Fruit fly (Drosophila melanogaster): Measurements from ENCODE around the gene CG31467.

Gene CG31467

DNA sequence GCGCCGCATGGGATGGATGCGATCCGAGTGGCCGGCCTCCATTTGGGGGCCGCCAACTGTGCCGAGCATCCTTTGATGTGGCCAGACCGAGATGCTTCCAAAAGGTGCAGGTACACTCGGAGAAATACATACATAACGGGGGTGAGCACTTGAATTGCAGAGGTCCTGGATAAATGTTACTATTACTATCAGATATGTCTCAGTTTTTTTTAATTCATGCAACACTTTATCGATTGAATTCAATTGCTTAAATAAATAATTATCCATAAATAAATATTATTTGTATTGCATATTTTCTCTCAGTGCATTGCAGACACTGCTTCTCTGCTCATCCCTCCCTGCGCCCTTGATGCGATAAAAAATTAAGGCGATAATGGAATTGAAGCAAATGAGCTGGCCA, 45.6 kb downstream of the CG31467 start:
- peak; percentile 69 for TF ChIP-seq rgr (GFP tag; optimal IDR thresholded peaks at IDR 0.05)
- peak; percentile 46 for TF ChIP-seq dmrt93B (GFP tag; optimal IDR thresholded peaks at IDR 0.05)
- TF ChIP-seq Hnf4 (GFP tag; optimal IDR thresholded peaks at IDR 0.05), result peak; percentile 33
- no peak for TF ChIP-seq Vsx2 (GFP tag; optimal IDR thresholded peaks at IDR 0.05; ENCODE audit: partially characterized antibody)
- TF ChIP-seq foxo (GFP tag; optimal IDR thresholded peaks at IDR 0.05), result peak in 1 of 2 experiments; percentile 75
- TF ChIP-seq CG9705 (GFP tag; optimal IDR thresholded peaks at IDR 0.05), result peak; percentile 27
- TF ChIP-seq OdsH (GFP tag; optimal IDR thresholded peaks at IDR 0.05), result peak; percentile 72
- no peak for TF ChIP-seq Hr78 (GFP tag; optimal IDR thresholded peaks at IDR 0.05)
- peak; percentile 67 for TF ChIP-seq h (GFP tag; optimal IDR thresholded peaks at IDR 0.05)
- TF ChIP-seq br (GFP tag; optimal IDR thresholded peaks at IDR 0.05), result peak; percentile 32
- TF ChIP-seq Abd-B (GFP tag; optimal IDR thresholded peaks at IDR 0.05), result no peak
- TF ChIP-seq fru (GFP tag; optimal IDR thresholded peaks at IDR 0.05), result peak; percentile 70
- TF ChIP-seq sv (GFP tag; optimal IDR thresholded peaks at IDR 0.05), result no peak
- TF ChIP-seq Jra (GFP tag; optimal IDR thresholded peaks at IDR 0.05), result no peak
- TF ChIP-seq CrebA (GFP tag; optimal IDR thresholded peaks at IDR 0.05; ENCODE audit: borderline replicate concordance), result no peak
- peak; percentile 52 for TF ChIP-seq ey (GFP tag; optimal IDR thresholded peaks at IDR 0.05)
- TF ChIP-seq Sp1 (GFP tag; optimal IDR thresholded peaks at IDR 0.05), result peak; percentile 72
- peak; percentile 35 for TF ChIP-seq woc (GFP tag; optimal IDR thresholded peaks at IDR 0.05)
- peak; percentile 72 for TF ChIP-seq HLH106 (tag; optimal IDR thresholded peaks at IDR 0.05)
- TF ChIP-seq pan (optimal IDR thresholded peaks at IDR 0.05), result no peak
- peak; percentile 51 for TF ChIP-seq psq (GFP tag; optimal IDR thresholded peaks at IDR 0.05)
- TF ChIP-seq sage (GFP tag; optimal IDR thresholded peaks at IDR 0.05), result peak; percentile 42
- no peak for TF ChIP-seq jim (GFP tag; optimal IDR thresholded peaks at IDR 0.05)

DNA sequence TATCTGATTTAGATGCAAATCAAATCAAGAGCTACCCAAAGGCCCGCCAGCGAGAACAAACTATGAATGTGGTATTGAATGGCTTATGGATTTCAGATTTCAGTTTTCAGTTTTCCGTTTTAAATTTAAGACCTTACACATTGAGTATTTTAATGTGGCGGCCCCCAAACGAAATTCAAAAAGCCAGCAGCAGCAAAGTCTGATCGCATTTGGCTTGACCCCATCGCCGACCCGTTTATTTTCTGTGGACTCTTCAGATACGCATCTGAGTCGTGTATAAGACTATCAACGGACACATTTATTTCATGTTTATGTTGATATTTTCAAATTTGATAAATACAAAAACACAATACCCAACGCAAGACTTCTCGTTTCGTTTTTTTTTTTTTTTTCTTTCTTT, 47.1 kb downstream of the CG31467 start:
- TF ChIP-seq GATAd (GFP tag; optimal IDR thresholded peaks at IDR 0.05) (no peak), jim (GFP tag; optimal IDR thresholded peaks at IDR 0.05) (no peak), usp (GFP tag; optimal IDR thresholded peaks at IDR 0.05) (no peak), Dfd (GFP tag; optimal IDR thresholded peaks at IDR 0.05) (no peak), Vsx2 (GFP tag; optimal IDR thresholded peaks at IDR 0.05; ENCODE audit: partially characterized antibody) (no peak), sage (GFP tag; optimal IDR thresholded peaks at IDR 0.05) (no peak), CG9705 (GFP tag; optimal IDR thresholded peaks at IDR 0.05) (no peak), ey (GFP tag; optimal IDR thresholded peaks at IDR 0.05) (no peak)

DNA sequence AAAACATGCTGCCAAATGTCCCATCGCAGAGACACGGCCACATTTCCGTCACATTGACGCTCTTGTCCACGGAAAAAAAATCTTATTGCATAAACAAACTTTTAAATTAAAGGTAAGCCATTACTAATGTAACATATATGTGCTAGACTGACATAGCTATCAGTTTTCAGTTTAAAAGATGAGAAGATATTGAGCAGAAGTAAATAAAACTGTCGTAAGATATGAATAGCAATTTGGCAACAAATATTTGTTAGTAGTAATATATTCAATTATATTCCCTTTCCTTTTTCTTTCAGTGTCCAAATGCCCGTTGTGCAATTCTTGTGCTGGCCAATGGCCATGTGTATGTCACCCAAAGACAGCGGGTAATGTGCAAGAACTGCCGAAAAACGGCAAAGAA, 47.9 kb downstream of the CG31467 start:
- TF ChIP-seq fru (GFP tag; optimal IDR thresholded peaks at IDR 0.05) (peak; percentile 10), OdsH (GFP tag; optimal IDR thresholded peaks at IDR 0.05) (peak; percentile 17), h (GFP tag; optimal IDR thresholded peaks at IDR 0.05) (peak; percentile 26), HLH106 (tag; optimal IDR thresholded peaks at IDR 0.05) (peak; percentile 25), CrebA (GFP tag; optimal IDR thresholded peaks at IDR 0.05; ENCODE audit: borderline replicate concordance) (no peak), lola (GFP tag; optimal IDR thresholded peaks at IDR 0.05) (no peak), foxo (GFP tag; optimal IDR thresholded peaks at IDR 0.05) (peak in 1 of 2 experiments; percentile 30), pan (optimal IDR thresholded peaks at IDR 0.05) (no peak)

DNA sequence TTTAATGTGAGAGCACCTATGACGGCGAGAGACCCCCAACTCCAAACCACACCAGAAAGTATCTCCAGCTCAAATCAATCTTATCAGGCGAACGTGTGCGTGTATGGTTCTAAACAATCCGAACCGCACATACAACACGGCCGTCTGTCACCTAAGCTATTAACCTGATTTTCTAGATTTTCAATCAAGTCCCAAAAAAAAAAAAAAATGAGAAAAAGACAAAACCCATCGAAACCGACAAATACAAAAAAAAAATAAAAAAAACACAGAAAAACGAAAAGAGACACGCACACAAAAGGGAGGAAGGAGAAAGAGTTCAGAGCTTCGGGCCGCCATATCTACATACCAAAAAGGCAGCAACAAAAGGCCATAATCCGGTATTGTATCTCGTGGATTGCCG, 50.1 kb downstream of the CG31467 start:
- TF ChIP-seq brk (GFP tag; optimal IDR thresholded peaks at IDR 0.05) (no peak), dmrt93B (GFP tag; optimal IDR thresholded peaks at IDR 0.05) (no peak), HLH106 (tag; optimal IDR thresholded peaks at IDR 0.05) (no peak), h (GFP tag; optimal IDR thresholded peaks at IDR 0.05) (no peak)

DNA sequence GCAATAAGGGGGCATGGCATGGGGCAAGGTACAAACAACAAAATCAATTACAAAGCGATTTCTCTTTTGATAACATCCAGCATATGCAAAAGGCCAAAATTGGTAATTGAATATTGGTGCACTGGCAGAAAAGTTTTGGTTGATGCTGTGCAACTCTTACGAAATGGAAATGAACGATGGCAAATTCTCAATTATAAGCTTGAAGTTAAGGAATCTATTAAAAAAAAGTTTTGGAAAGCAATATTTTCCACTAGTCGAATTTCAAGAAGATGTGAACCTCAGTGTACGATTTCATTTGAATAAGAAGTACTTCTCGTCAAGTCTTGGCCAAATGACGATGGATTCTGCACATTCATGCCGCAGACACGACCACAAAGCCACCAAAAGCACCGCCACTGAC, 50.7 kb downstream of the CG31467 start:
- TF ChIP-seq Hr83 (GFP tag; optimal IDR thresholded peaks at IDR 0.05; ENCODE audit: poor library complexity, severe bottlenecking) (no peak), psq (GFP tag; optimal IDR thresholded peaks at IDR 0.05) (no peak), Rel (GFP tag; optimal IDR thresholded peaks at IDR 0.05) (no peak), Rel (tag; optimal IDR thresholded peaks at IDR 0.05) (no peak), pan (optimal IDR thresholded peaks at IDR 0.05) (no peak), Jra (GFP tag; optimal IDR thresholded peaks at IDR 0.05) (no peak), sv (GFP tag; optimal IDR thresholded peaks at IDR 0.05) (no peak), N (GFP tag; optimal IDR thresholded peaks at IDR 0.05) (no peak)
